Fruit fly (Drosophila melanogaster) whole organism, embryonic: ENCODE results near the gene Gk2.

Experiments
- CG17328 ChIP-seq: fragments of 200-800 bp; sonication (Bioruptor generic); IDR thresholded peaks from 2 replicates; pipeline ENCODE4 v1.3.6; 2022; ENCODE audit warnings: missing biosample characterization, missing genetic modification characterization
- CG6683 ChIP-seq: fragments of 200-800 bp; sonication (Bioruptor generic); optimal IDR thresholded peaks from 2 replicates; lab custom pipeline; 2017; ENCODE audit warnings: missing biosample characterization, mild to moderate bottlenecking, missing genetic modification characterization, missing genetic modification reagents
- Dp ChIP-seq: fragments of 200-800 bp; sonication (Bioruptor generic); optimal IDR thresholded peaks from 2 replicates; lab custom pipeline; 2018; ENCODE audit warnings: missing biosample characterization, mild to moderate bottlenecking, missing genetic modification characterization, moderate library complexity
- Fer2 ChIP-seq: fragments of 200-800 bp; sonication (Bioruptor generic); optimal IDR thresholded peaks from 2 replicates; lab custom pipeline; 2018; ENCODE audit warnings: missing biosample characterization, mild to moderate bottlenecking, missing genetic modification characterization, moderate library complexity
- Nf-YB ChIP-seq: fragments of 200-800 bp; sonication (Bioruptor generic); optimal IDR thresholded peaks from 3 replicates; lab custom pipeline; 2019; ENCODE audit warnings: missing biosample characterization, mild to moderate bottlenecking, missing genetic modification characterization, moderate library complexity
- Sin3A ChIP-seq: fragments of >200 bp; optimal IDR thresholded peaks from 2 replicates; lab custom pipeline; 2018
- croc ChIP-seq: fragments of 200-800 bp; sonication (Bioruptor generic); conservative IDR thresholded peaks from 3 replicates; pipeline ENCODE4 v1.3.6; 2022; ENCODE audit warnings: missing biosample characterization, missing genetic modification characterization
- klu ChIP-seq: fragments of 200-800 bp; sonication (Bioruptor generic); IDR thresholded peaks from 2 replicates; pipeline ENCODE4 v1.3.6; 2022; ENCODE audit warnings: missing biosample characterization, missing genetic modification characterization
- pan ChIP-seq, 4 experiments: fragments of >200 bp in 3 of 4; fragments of 200-800 bp in 1 of 4; sonication (Bioruptor generic) in 1 of 4; optimal IDR thresholded peaks in 3 of 4; IDR thresholded peaks in 1 of 4; 2 replicates each; pipeline versions ENCODE4 v1.3.6 to Lab custom; 2017 to 2022; ENCODE audit warnings: missing biosample characterization in 2 of 4, missing genetic modification characterization in 2 of 4, mixed read lengths in 1 of 4
- tx ChIP-seq: fragments of 200-800 bp; sonication (Bioruptor generic); optimal IDR thresholded peaks from 2 replicates; lab custom pipeline; 2016; ENCODE audit warnings: missing biosample characterization, missing genetic modification characterization

- TF ChIP-seq pan (optimal IDR thresholded peaks at IDR 0.05; lab: Kevin White, UChicago) = no peak
- TF ChIP-seq pan (GFP tag; optimal IDR thresholded peaks at IDR 0.05 in 1 of 2, IDR thresholded peaks at IDR 0.05 in 1 of 2) = no peak
- TF ChIP-seq tx = no peak
- TF ChIP-seq CG6683 (GFP tag; lab: Kevin White, UChicago) = no peak
- TF ChIP-seq CG17328 = 0 out of 2 replicates have a peak, but pooled peaks have one; percentile 13
- no peak for TF ChIP-seq croc (GFP tag; lab: Robert Waterston, UW)
- TF ChIP-seq Dp (GFP tag; lab: Kevin White, UChicago) = peak; percentile 98
- TF ChIP-seq Fer2 (tag; lab: Kevin White, UChicago) = no peak
- TF ChIP-seq klu (GFP tag; lab: Robert Waterston, UW) = no peak
- peak; percentile 63 for TF ChIP-seq Sin3A (lab: Kevin White, UChicago)
- TF ChIP-seq Nf-YB = peak; percentile 96
These were observed at the start of gene Gk2 for dm6 chr3L:1738375-1739328.
